Worm (Caenorhabditis elegans) whole organism, L3 larva: ENCODE data around the gene lido-7.

ENCODE experiments used
- ama-1 ChIP-seq: fragments of 150-350 bp; optimal IDR thresholded peaks from 2 replicates; lab custom pipeline; 2018
- ceh-16 ChIP-seq: sonication (generic microtip); optimal IDR thresholded peaks from 2 replicates; lab custom pipeline; 2017; ENCODE audit warnings: missing biosample characterization, missing genetic modification characterization
- ceh-82 ChIP-seq: fragments of 150-350 bp; optimal IDR thresholded peaks from 2 replicates; lab custom pipeline; 2014; ENCODE audit warnings: missing biosample characterization, missing genetic modification characterization
- fos-1 ChIP-seq: fragments of 150-350 bp; optimal IDR thresholded peaks from 2 replicates; lab custom pipeline; 2014; ENCODE audit warnings: missing biosample characterization, missing genetic modification characterization
- lin-15B ChIP-seq: fragments of 150-350 bp; optimal IDR thresholded peaks from 2 replicates; lab custom pipeline; 2014; ENCODE audit warnings: missing biosample characterization, missing genetic modification characterization
- mml-1 ChIP-seq: fragments of 150-350 bp; sonication (generic microtip); optimal IDR thresholded peaks from 3 replicates; lab custom pipeline; 2014; ENCODE audit warnings: missing biosample characterization, missing genetic modification characterization
- nfya-1 ChIP-seq: sonication (generic microtip); optimal IDR thresholded peaks from 2 replicates; lab custom pipeline; 2017; ENCODE audit warnings: missing genetic modification characterization, mild to moderate bottlenecking, missing compliant biosample characterization, antibody characterized with exemption, moderate library complexity; ENCODE audit not compliant: insufficient read depth
- nhr-237 ChIP-seq: fragments of 150-350 bp; optimal IDR thresholded peaks from 2 replicates; lab custom pipeline; 2014; ENCODE audit warnings: missing biosample characterization, missing genetic modification characterization
- nhr-28 ChIP-seq: fragments of 150-350 bp; optimal IDR thresholded peaks from 2 replicates; lab custom pipeline; 2014; ENCODE audit warnings: missing biosample characterization, missing genetic modification characterization
- nhr-77 ChIP-seq: fragments of 150-350 bp; optimal IDR thresholded peaks from 2 replicates; lab custom pipeline; 2014; ENCODE audit warnings: missing biosample characterization, missing genetic modification characterization
- ztf-4 ChIP-seq: fragments of 150-350 bp; optimal IDR thresholded peaks from 2 replicates; lab custom pipeline; 2014; ENCODE audit warnings: missing biosample characterization, missing genetic modification characterization

ce11 chrII:2992300-2992699 lies 4.2 kb downstream of the lido-7 start:
- no peak for TF ChIP-seq mml-1 (tag; lab: Kevin White, UChicago)
- no peak for TF ChIP-seq nhr-28
- TF ChIP-seq ama-1: no peak
- no peak for TF ChIP-seq nhr-77 (tag; lab: Kevin White, UChicago)
- TF ChIP-seq nhr-237 (tag; lab: Kevin White, UChicago): no peak
- TF ChIP-seq ceh-16: no peak
- TF ChIP-seq ceh-82: no peak
- TF ChIP-seq ztf-4 (tag; lab: Kevin White, UChicago): no peak
- no peak for TF ChIP-seq fos-1 (tag; lab: Kevin White, UChicago)
- TF ChIP-seq lin-15B (tag; lab: Kevin White, UChicago): no peak
- TF ChIP-seq nfya-1 (tag; lab: Kevin White, UChicago): no peak
